Worm (Caenorhabditis elegans) whole organism, L3 larva: ENCODE measurements around the gene Y53F4B.20.

ENCODE experiments used
- R02D3.7 ChIP-seq: fragments of 150-350 bp; optimal IDR thresholded peaks from 2 replicates; lab custom pipeline; 2014; ENCODE audit warnings: missing biosample characterization, missing genetic modification characterization
- ZK546.5 ChIP-seq: sonication (generic microtip); optimal IDR thresholded peaks from 2 replicates; lab custom pipeline; 2017; ENCODE audit warnings: missing biosample characterization, missing genetic modification characterization
- aly-2 ChIP-seq: fragments of 150-350 bp; optimal IDR thresholded peaks from 2 replicates; lab custom pipeline; 2014; ENCODE audit warnings: missing biosample characterization, missing genetic modification characterization
- ama-1 ChIP-seq: fragments of 150-350 bp; optimal IDR thresholded peaks from 2 replicates; lab custom pipeline; 2018
- ceh-16 ChIP-seq: sonication (generic microtip); optimal IDR thresholded peaks from 2 replicates; lab custom pipeline; 2017; ENCODE audit warnings: missing biosample characterization, missing genetic modification characterization
- ceh-28 ChIP-seq: fragments of 150-350 bp; optimal IDR thresholded peaks from 2 replicates; lab custom pipeline; 2014; ENCODE audit warnings: missing biosample characterization, missing genetic modification reagents, missing genetic modification characterization
- ceh-82 ChIP-seq: fragments of 150-350 bp; optimal IDR thresholded peaks from 2 replicates; lab custom pipeline; 2014; ENCODE audit warnings: missing biosample characterization, missing genetic modification characterization
- ceh-9 ChIP-seq: sonication (generic microtip); optimal IDR thresholded peaks from 2 replicates; lab custom pipeline; 2018; ENCODE audit warnings: missing biosample characterization, missing genetic modification characterization
- daf-12 ChIP-seq: fragments of 150-350 bp; optimal IDR thresholded peaks from 2 replicates; lab custom pipeline; 2014; ENCODE audit warnings: missing biosample characterization, missing genetic modification reagents, missing genetic modification characterization
- egl-27 ChIP-seq: sonication (generic microtip); optimal IDR thresholded peaks from 4 replicates; lab custom pipeline; 2017; ENCODE audit warnings: missing biosample characterization, missing genetic modification reagents, missing genetic modification characterization
- egl-5 ChIP-seq: fragments of 150-350 bp; optimal IDR thresholded peaks from 2 replicates; lab custom pipeline; 2017; ENCODE audit warnings: missing biosample characterization, missing genetic modification reagents, missing genetic modification characterization, inconsistent platforms
- elt-1 ChIP-seq: fragments of 150-350 bp; optimal IDR thresholded peaks from 2 replicates; lab custom pipeline; 2014; ENCODE audit warnings: missing biosample characterization, missing genetic modification characterization
- elt-2 ChIP-seq: sonication (generic microtip); optimal IDR thresholded peaks from 2 replicates; lab custom pipeline; 2016; ENCODE audit warnings: missing genetic modification reagents, mild to moderate bottlenecking, missing genetic modification characterization, missing compliant biosample characterization
- eor-1 ChIP-seq, 2 experiments: fragments of 150-350 bp; optimal IDR thresholded peaks; 2 replicates each; lab custom pipeline; 2014 to 2018; ENCODE audit warnings: missing biosample characterization in 2 of 2, missing genetic modification characterization in 2 of 2
- fkh-10 ChIP-seq: sonication (generic microtip); optimal IDR thresholded peaks from 2 replicates; lab custom pipeline; 2017; ENCODE audit warnings: missing biosample characterization, missing genetic modification reagents, missing genetic modification characterization
- fkh-2 ChIP-seq: fragments of 150-350 bp; optimal IDR thresholded peaks from 2 replicates; lab custom pipeline; 2014; ENCODE audit warnings: missing biosample characterization, missing genetic modification reagents, missing genetic modification characterization
- fos-1 ChIP-seq: fragments of 150-350 bp; optimal IDR thresholded peaks from 2 replicates; lab custom pipeline; 2014; ENCODE audit warnings: missing biosample characterization, missing genetic modification characterization
- hmg-11 ChIP-seq: sonication (generic microtip); optimal IDR thresholded peaks from 2 replicates; lab custom pipeline; 2016; ENCODE audit warnings: missing genetic modification characterization, missing compliant biosample characterization
- jun-1 ChIP-seq: fragments of 150-350 bp; optimal IDR thresholded peaks from 2 replicates; lab custom pipeline; 2014; ENCODE audit warnings: missing biosample characterization, missing genetic modification reagents, missing genetic modification characterization
- lin-15B ChIP-seq: fragments of 150-350 bp; optimal IDR thresholded peaks from 2 replicates; lab custom pipeline; 2014; ENCODE audit warnings: missing biosample characterization, missing genetic modification characterization
- lsy-12 ChIP-seq: sonication (generic microtip); optimal IDR thresholded peaks from 2 replicates; lab custom pipeline; 2016; ENCODE audit warnings: mild to moderate bottlenecking, missing genetic modification characterization, missing compliant biosample characterization
- mdl-1 ChIP-seq: fragments of 150-350 bp; optimal IDR thresholded peaks from 2 replicates; lab custom pipeline; 2014; ENCODE audit warnings: missing biosample characterization, missing genetic modification characterization
- nhr-11 ChIP-seq: fragments of 150-350 bp; optimal IDR thresholded peaks from 2 replicates; lab custom pipeline; 2014; ENCODE audit warnings: missing biosample characterization, missing genetic modification characterization
- nhr-12 ChIP-seq: fragments of 150-350 bp; optimal IDR thresholded peaks from 2 replicates; lab custom pipeline; 2014; ENCODE audit warnings: missing biosample characterization, missing genetic modification characterization
- nhr-23 ChIP-seq: fragments of 150-350 bp; optimal IDR thresholded peaks from 2 replicates; lab custom pipeline; 2014; ENCODE audit warnings: missing biosample characterization, missing genetic modification reagents, missing genetic modification characterization
- nhr-237 ChIP-seq: fragments of 150-350 bp; optimal IDR thresholded peaks from 2 replicates; lab custom pipeline; 2014; ENCODE audit warnings: missing biosample characterization, missing genetic modification characterization
- nhr-28 ChIP-seq: fragments of 150-350 bp; optimal IDR thresholded peaks from 2 replicates; lab custom pipeline; 2014; ENCODE audit warnings: missing biosample characterization, missing genetic modification characterization
- nhr-67 ChIP-seq: fragments of 150-350 bp; optimal IDR thresholded peaks from 2 replicates; lab custom pipeline; 2014; ENCODE audit warnings: missing biosample characterization, missing genetic modification characterization
- nhr-76 ChIP-seq: fragments of 150-350 bp; sonication (generic microtip); optimal IDR thresholded peaks from 5 replicates; lab custom pipeline; 2014; ENCODE audit warnings: missing biosample characterization, missing genetic modification characterization
- nhr-77 ChIP-seq: fragments of 150-350 bp; optimal IDR thresholded peaks from 2 replicates; lab custom pipeline; 2014; ENCODE audit warnings: missing biosample characterization, missing genetic modification characterization
- pha-4 ChIP-seq: fragments of 150-350 bp; optimal IDR thresholded peaks from 2 replicates; lab custom pipeline; 2014; ENCODE audit warnings: missing biosample characterization, missing genetic modification reagents, missing genetic modification characterization
- pqm-1 ChIP-seq: fragments of 150-350 bp; optimal IDR thresholded peaks from 2 replicates; lab custom pipeline; 2017; ENCODE audit warnings: missing biosample characterization, missing genetic modification characterization, inconsistent platforms
- sea-2 ChIP-seq: fragments of 150-350 bp; sonication (generic microtip); optimal IDR thresholded peaks from 4 replicates; lab custom pipeline; 2014; ENCODE audit warnings: missing biosample characterization, missing genetic modification reagents, missing genetic modification characterization
- skn-1 ChIP-seq: fragments of 150-350 bp; optimal IDR thresholded peaks from 2 replicates; lab custom pipeline; 2014; ENCODE audit warnings: missing biosample characterization, missing genetic modification characterization
- snpc-4 ChIP-seq: fragments of 150-350 bp; optimal IDR thresholded peaks from 2 replicates; lab custom pipeline; 2014; ENCODE audit warnings: missing biosample characterization, missing genetic modification characterization
- tbx-2 ChIP-seq: sonication (generic microtip); optimal IDR thresholded peaks from 2 replicates; lab custom pipeline; 2016; ENCODE audit warnings: mild to moderate bottlenecking, missing genetic modification characterization, missing compliant biosample characterization
- unc-39 ChIP-seq: sonication (generic microtip); optimal IDR thresholded peaks from 4 replicates; lab custom pipeline; 2017; ENCODE audit warnings: missing biosample characterization, missing genetic modification characterization
- unc-62 ChIP-seq: fragments of 150-350 bp; sonication (generic microtip); optimal IDR thresholded peaks from 4 replicates; lab custom pipeline; 2014; ENCODE audit warnings: missing biosample characterization, missing genetic modification reagents, missing genetic modification characterization
- zag-1 ChIP-seq: fragments of 150-350 bp; optimal IDR thresholded peaks from 2 replicates; lab custom pipeline; 2014; ENCODE audit warnings: missing biosample characterization, missing genetic modification characterization
- ztf-11 ChIP-seq: fragments of 150-350 bp; optimal IDR thresholded peaks from 2 replicates; lab custom pipeline; 2014; ENCODE audit warnings: missing biosample characterization, missing genetic modification characterization
- ztf-4 ChIP-seq: fragments of 150-350 bp; optimal IDR thresholded peaks from 2 replicates; lab custom pipeline; 2014; ENCODE audit warnings: missing biosample characterization, missing genetic modification characterization

The Y53F4B.20 gene

DNA sequence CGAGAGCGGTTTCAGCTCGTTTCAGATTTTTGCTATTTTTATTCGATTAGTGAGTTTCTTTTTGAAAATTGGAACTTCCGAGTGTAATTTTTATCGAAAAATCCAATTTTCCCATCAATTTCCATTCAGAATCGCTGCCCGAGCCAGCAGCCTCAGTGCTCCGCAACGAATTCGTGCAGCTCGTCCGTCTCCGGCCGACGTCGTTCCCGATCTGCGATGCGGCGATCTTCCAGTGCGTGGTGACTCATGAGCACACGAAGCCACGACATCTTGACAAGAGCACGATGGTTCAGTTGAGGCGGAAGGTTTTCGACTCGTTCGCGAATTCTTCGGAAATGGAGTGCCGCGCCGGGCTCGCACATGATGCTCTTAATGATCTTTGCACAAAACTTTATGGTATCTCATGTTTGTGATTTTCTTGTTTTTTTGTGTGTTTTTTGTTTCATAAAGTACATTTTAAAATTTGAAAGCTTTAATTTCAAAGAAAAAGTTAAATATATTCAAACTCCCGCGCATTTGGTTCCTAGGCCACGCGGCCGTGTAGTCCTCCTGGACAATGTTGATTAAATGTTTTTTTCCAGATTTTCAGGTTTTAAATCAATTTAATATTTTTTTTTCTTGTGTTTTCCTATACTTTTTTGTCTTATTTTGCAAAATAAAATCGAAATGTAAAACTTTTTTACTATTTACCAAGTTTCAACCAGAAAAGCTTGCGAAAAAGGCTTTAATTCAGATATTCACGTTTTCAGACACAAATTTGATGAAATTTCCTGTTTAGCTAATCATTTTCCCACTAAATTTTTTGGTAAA is 5.0 kb downstream of the Y53F4B.20 start (continued):
- TF ChIP-seq R02D3.7 (tag; lab: Kevin White, UChicago) (no peak), fkh-2 (no peak), unc-62 (no peak), lin-15B (tag; lab: Kevin White, UChicago) (peak; percentile 41), fos-1 (tag; lab: Kevin White, UChicago) (no peak), aly-2 (tag; lab: Kevin White, UChicago) (no peak), egl-5 (tag; lab: Kevin White, UChicago) (no peak), nhr-23 (tag; lab: Kevin White, UChicago) (peak; percentile 59), skn-1 (tag; lab: Kevin White, UChicago) (no peak), ztf-11 (tag; lab: Kevin White, UChicago) (no peak), nhr-77 (tag; lab: Kevin White, UChicago) (no peak), lsy-12 (tag; lab: Kevin White, UChicago) (no peak), ceh-82 (no peak), egl-27 (tag; lab: Kevin White, UChicago) (no peak), hmg-11 (tag; lab: Kevin White, UChicago) (no peak), ZK546.5 (no peak), eor-1 (tag; optimal IDR thresholded peaks at IDR 0.05; lab: Kevin White, UChicago) (no peak), sea-2 (GFP tag; lab: Kevin White, UChicago) (no peak), snpc-4 (tag; lab: Kevin White, UChicago) (peak; percentile 54), ztf-4 (tag; lab: Kevin White, UChicago) (no peak), zag-1 (tag; lab: Kevin White, UChicago) (no peak)
- TF ChIP-seq, all 47 proteins: peak for 6

- TF ChIP-seq lin-15B (tag; lab: Kevin White, UChicago) (peak; percentile 13), fkh-10 (no peak)
These were observed 5.6 kb downstream of the Y53F4B.20 start, which contains the start of gene Y53F4B.21 for ce11 chrII:15089896-15090230. TSS of gene Y53F4B.21 (plus strand) at chrII:15090180.

DNA sequence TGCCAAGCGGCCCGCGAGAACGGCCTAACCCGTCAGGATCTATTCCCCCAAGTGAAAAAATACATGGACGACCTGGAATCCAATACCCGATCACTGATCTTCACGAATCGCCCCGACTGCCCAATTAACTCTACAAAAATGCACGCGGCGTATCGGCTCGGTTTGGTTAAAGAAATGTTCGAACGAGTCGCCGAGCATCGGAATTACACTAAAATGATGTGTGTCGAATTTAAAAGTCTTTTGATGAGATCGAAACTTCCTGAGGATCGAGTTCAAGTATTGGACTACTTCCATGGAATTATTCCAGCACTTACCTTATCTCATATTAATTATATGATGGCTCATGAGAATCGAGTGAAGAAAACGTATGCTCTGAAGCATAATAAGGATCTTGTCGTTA is 22.9 kb downstream of the Y53F4B.20 start:
- TF ChIP-seq unc-62 = no peak
- TF ChIP-seq sea-2 (GFP tag; lab: Kevin White, UChicago) = no peak
- TF ChIP-seq skn-1 (tag; lab: Kevin White, UChicago) = no peak
- TF ChIP-seq nhr-28 (tag; lab: Kevin White, UChicago) = no peak
- no peak for TF ChIP-seq jun-1 (tag; lab: Kevin White, UChicago)

ce11 chrII:15109844-15110243 is 25.6 kb downstream of the Y53F4B.20 start, which contains the start of gene Y53F4B.39:
TSS of gene Y53F4B.39 (plus strand) at chrII:15110144.
- TF ChIP-seq R02D3.7 (tag; lab: Kevin White, UChicago) = no peak
- no peak for TF ChIP-seq pqm-1
- TF ChIP-seq ztf-11 (tag; lab: Kevin White, UChicago) = no peak
- TF ChIP-seq tbx-2 (tag; lab: Kevin White, UChicago) = no peak
- TF ChIP-seq jun-1 (tag; lab: Kevin White, UChicago) = no peak
- no peak for TF ChIP-seq ceh-9
- TF ChIP-seq nhr-237 (tag; lab: Kevin White, UChicago) = no peak

DNA sequence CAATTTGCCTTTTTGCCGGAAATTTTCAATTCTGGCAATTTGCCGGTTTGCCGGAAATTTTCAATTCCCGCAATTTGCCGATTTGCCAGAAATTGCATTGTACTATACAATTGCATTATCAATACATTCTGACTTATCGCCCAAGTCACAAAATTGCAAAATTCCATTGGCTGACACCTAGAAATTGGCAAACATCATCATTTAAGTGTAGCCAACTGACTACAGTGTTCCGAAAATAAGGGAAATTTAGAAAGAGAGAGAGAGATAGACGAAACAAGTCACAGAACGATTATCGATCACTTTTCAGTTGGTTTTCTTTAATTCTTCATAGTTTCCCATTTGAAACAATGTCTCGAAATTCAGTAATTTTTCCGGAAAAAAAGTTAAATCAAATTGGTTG is 27.1 kb downstream of the Y53F4B.20 start:
- TF ChIP-seq fkh-10 (no peak), elt-1 (tag; lab: Kevin White, UChicago) (no peak), ama-1 (no peak), egl-27 (tag; lab: Kevin White, UChicago) (no peak), pha-4 (tag; lab: Kevin White, UChicago) (peak; percentile 46), skn-1 (tag; lab: Kevin White, UChicago) (no peak), ceh-9 (no peak), nhr-76 (tag; lab: Kevin White, UChicago) (no peak), nhr-23 (tag; lab: Kevin White, UChicago) (no peak), ceh-28 (peak; percentile 56), R02D3.7 (tag; lab: Kevin White, UChicago) (no peak), pqm-1 (peak; percentile 91), elt-2 (tag; lab: Kevin White, UChicago) (peak; percentile 87), lsy-12 (tag; lab: Kevin White, UChicago) (no peak), tbx-2 (tag; lab: Kevin White, UChicago) (no peak), nhr-28 (tag; lab: Kevin White, UChicago) (no peak), zag-1 (tag; lab: Kevin White, UChicago) (no peak), ceh-16 (tag; lab: Kevin White, UChicago) (no peak), sea-2 (GFP tag; lab: Kevin White, UChicago) (no peak), lin-15B (tag; lab: Kevin White, UChicago) (no peak), egl-5 (tag; lab: Kevin White, UChicago) (no peak), unc-62 (no peak), nhr-237 (tag; lab: Kevin White, UChicago) (no peak), hmg-11 (tag; lab: Kevin White, UChicago) (no peak), nhr-11 (tag; lab: Kevin White, UChicago) (no peak), jun-1 (tag; lab: Kevin White, UChicago) (peak; percentile 26), mdl-1 (tag; lab: Kevin White, UChicago) (no peak), ZK546.5 (no peak), unc-39 (tag; lab: Kevin White, UChicago) (no peak), ztf-11 (tag; lab: Kevin White, UChicago) (no peak), daf-12 (tag; lab: Kevin White, UChicago) (no peak), nhr-67 (tag; lab: Kevin White, UChicago) (no peak), eor-1 (tag; optimal IDR thresholded peaks at IDR 0.05; lab: Kevin White, UChicago) (no peak), fkh-2 (no peak), fos-1 (tag; lab: Kevin White, UChicago) (no peak), nhr-12 (tag; lab: Kevin White, UChicago) (no peak)
